Worm (Caenorhabditis elegans): ENCODE data around the gene metl-6.

DNA sequence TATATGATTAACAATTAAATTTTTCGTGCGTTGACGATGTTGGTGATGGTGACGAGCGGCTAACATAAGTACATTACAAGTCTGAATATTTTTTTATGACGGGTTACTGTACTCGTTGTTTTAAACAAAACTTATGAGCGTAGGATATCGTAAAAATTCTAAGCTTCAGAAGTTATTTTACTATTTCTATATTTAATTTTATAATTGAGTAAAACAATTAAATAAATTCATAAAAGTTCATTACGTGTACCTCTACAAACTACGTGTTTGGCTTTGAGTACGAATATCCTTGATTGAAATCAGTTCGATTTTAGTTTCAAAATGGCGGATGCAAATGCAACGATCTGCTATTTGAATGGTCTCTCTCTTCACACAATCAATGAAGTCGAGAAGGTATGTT lies 6.6 kb upstream of the metl-6 start, which contains the start of gene F37A8.1:
- TF ChIP-seq unc-55 (GFP tag; optimal IDR thresholded peaks at IDR 0.05) = no peak
- TF ChIP-seq mdl-1 (tag; optimal IDR thresholded peaks at IDR 0.05) = no peak
- TF ChIP-seq nhr-77 (tag; optimal IDR thresholded peaks at IDR 0.05) = no peak
- TF ChIP-seq nhr-12 (tag; optimal IDR thresholded peaks at IDR 0.05) = no peak
